Fruit fly (Drosophila melanogaster) whole organism, embryonic: Measurements from ENCODE around the gene CG14613.

Experiments used
- B-H2 ChIP-seq: fragments of 200-800 bp; sonication (Bioruptor generic); optimal IDR thresholded peaks from 2 replicates; lab custom pipeline; 2018; ENCODE audit warnings: missing biosample characterization, mild to moderate bottlenecking, missing genetic modification characterization
- BEAF-32 ChIP-seq: fragments of 200-800 bp; sonication (Bioruptor generic); optimal IDR thresholded peaks from 3 replicates; lab custom pipeline; 2017; ENCODE audit warnings: missing biosample characterization, missing genetic modification characterization, mild to moderate bottlenecking, moderate library complexity, missing genetic modification reagents
- CG10543 ChIP-seq: fragments of 200-800 bp; sonication (Bioruptor generic); optimal IDR thresholded peaks from 3 replicates; lab custom pipeline; 2017; ENCODE audit warnings: missing biosample characterization, mild to moderate bottlenecking, missing genetic modification characterization, moderate library complexity
- CG11456 ChIP-seq: fragments of 200-800 bp; sonication (Bioruptor generic); IDR thresholded peaks from 3 replicates; pipeline ENCODE4 v1.3.6; 2022; ENCODE audit warnings: missing biosample characterization, missing genetic modification characterization
- CG12104 ChIP-seq: fragments of 200-800 bp; sonication (Bioruptor generic); optimal IDR thresholded peaks from 3 replicates; lab custom pipeline; 2016; ENCODE audit warnings: missing biosample characterization, missing genetic modification characterization
- CG1233 ChIP-seq: fragments of 200-800 bp; sonication (Bioruptor generic); optimal IDR thresholded peaks from 4 replicates; lab custom pipeline; 2018; ENCODE audit warnings: missing biosample characterization, mild to moderate bottlenecking, missing genetic modification characterization
- CG12659 ChIP-seq: fragments of 200-800 bp; sonication (Bioruptor generic); optimal IDR thresholded peaks from 3 replicates; lab custom pipeline; 2017; ENCODE audit warnings: mild to moderate bottlenecking, missing biosample characterization, missing genetic modification reagents, missing genetic modification characterization
- CG1647 ChIP-seq: fragments of 200-800 bp; sonication (Bioruptor generic); optimal IDR thresholded peaks from 3 replicates; lab custom pipeline; 2016; ENCODE audit warnings: missing biosample characterization, missing genetic modification characterization
- CG16813 ChIP-seq: fragments of 200-800 bp; sonication (Bioruptor generic); IDR thresholded peaks from 3 replicates; pipeline ENCODE4 v1.3.6; 2022; ENCODE audit warnings: missing biosample characterization, missing genetic modification characterization; ENCODE audit not compliant: partially characterized antibody
- CG30020 ChIP-seq: fragments of 200-800 bp; optimal IDR thresholded peaks from 2 replicates; lab custom pipeline; 2019; ENCODE audit warnings: missing biosample characterization, mild to moderate bottlenecking, missing genetic modification characterization, moderate library complexity
- CG30403 ChIP-seq: fragments of 200-800 bp; sonication (Bioruptor generic); optimal IDR thresholded peaks from 3 replicates; lab custom pipeline; 2016; ENCODE audit warnings: missing biosample characterization, missing genetic modification characterization
- CG34376 ChIP-seq: fragments of 200-800 bp; sonication (Bioruptor generic); optimal IDR thresholded peaks from 2 replicates; lab custom pipeline; 2018; ENCODE audit warnings: missing biosample characterization, mild to moderate bottlenecking, missing genetic modification characterization
- CG4404 ChIP-seq: fragments of 200-800 bp; sonication (Bioruptor generic); IDR thresholded peaks from 2 replicates; pipeline ENCODE4 v1.3.6; 2022; ENCODE audit warnings: missing biosample characterization, missing genetic modification characterization
- CG4820 ChIP-seq: fragments of 200-800 bp; sonication (Bioruptor generic); optimal IDR thresholded peaks from 3 replicates; lab custom pipeline; 2016; ENCODE audit warnings: missing biosample characterization, missing genetic modification characterization
- CG6654 ChIP-seq: fragments of 200-800 bp; sonication (Bioruptor generic); optimal IDR thresholded peaks from 2 replicates; lab custom pipeline; 2017; ENCODE audit warnings: missing biosample characterization, mild to moderate bottlenecking, missing genetic modification characterization
- CG9609 ChIP-seq: fragments of 200-800 bp; sonication (Bioruptor generic); optimal IDR thresholded peaks from 3 replicates; lab custom pipeline; 2016; ENCODE audit warnings: missing biosample characterization, missing genetic modification characterization
- CG9727 ChIP-seq: fragments of 200-800 bp; sonication (Bioruptor generic); optimal IDR thresholded peaks from 3 replicates; lab custom pipeline; 2017; ENCODE audit warnings: missing biosample characterization, mild to moderate bottlenecking, missing genetic modification characterization
- CG9817 ChIP-seq: fragments of 200-800 bp; sonication (Bioruptor generic); optimal IDR thresholded peaks from 2 replicates; lab custom pipeline; 2018; ENCODE audit warnings: missing biosample characterization, mild to moderate bottlenecking, missing genetic modification characterization, moderate library complexity
- CoRest ChIP-seq: fragments of 200-800 bp; sonication (Bioruptor generic); optimal IDR thresholded peaks from 3 replicates; lab custom pipeline; 2018; ENCODE audit warnings: missing biosample characterization, mild to moderate bottlenecking, missing genetic modification characterization, moderate library complexity
- Dip2 ChIP-seq: fragments of 200-800 bp; sonication (Bioruptor generic); IDR thresholded peaks from 2 replicates; pipeline ENCODE4 v1.3.6; 2022; ENCODE audit warnings: missing biosample characterization, missing genetic modification characterization
- E2f1 ChIP-seq: fragments of 200-800 bp; sonication (Bioruptor generic); IDR thresholded peaks from 2 replicates; pipeline ENCODE4 v1.3.6; 2022; ENCODE audit warnings: missing biosample characterization, missing genetic modification characterization
- Fer1 ChIP-seq: fragments of 200-800 bp; sonication (Bioruptor generic); optimal IDR thresholded peaks from 2 replicates; lab custom pipeline; 2017; ENCODE audit warnings: missing biosample characterization, mild to moderate bottlenecking, missing genetic modification characterization
- Fer3 ChIP-seq: fragments of 200-800 bp; sonication (Bioruptor generic); optimal IDR thresholded peaks from 2 replicates; lab custom pipeline; 2018; ENCODE audit warnings: missing biosample characterization, mild to moderate bottlenecking, missing genetic modification characterization, moderate library complexity
- Gsc ChIP-seq: fragments of 200-800 bp; sonication (Bioruptor generic); IDR thresholded peaks from 2 replicates; pipeline ENCODE4 v1.3.6; 2022; ENCODE audit warnings: missing biosample characterization, missing genetic modification characterization
- Gug ChIP-seq: fragments of 200-800 bp; sonication (Bioruptor generic); IDR thresholded peaks from 4 replicates; pipeline ENCODE4 v1.3.6; 2022; ENCODE audit warnings: missing biosample characterization, missing genetic modification characterization
- Hmr ChIP-seq: fragments of 200-800 bp; sonication (Bioruptor generic); optimal IDR thresholded peaks from 3 replicates; lab custom pipeline; 2017; ENCODE audit warnings: mild to moderate bottlenecking, missing biosample characterization, missing genetic modification reagents, missing genetic modification characterization
- Hsf ChIP-seq: fragments of 200-800 bp; sonication (Bioruptor generic); optimal IDR thresholded peaks from 3 replicates; lab custom pipeline; 2016; ENCODE audit warnings: missing biosample characterization, missing genetic modification characterization
- MBD-R2 ChIP-seq: fragments of 200-800 bp; sonication (Bioruptor generic); IDR thresholded peaks from 2 replicates; pipeline ENCODE4 v1.3.6; 2022; ENCODE audit warnings: missing biosample characterization, missing genetic modification characterization
- NFAT ChIP-seq: fragments of 200-800 bp; sonication (Bioruptor generic); IDR thresholded peaks from 2 replicates; pipeline ENCODE4 v1.3.6; 2022; ENCODE audit warnings: missing biosample characterization, missing genetic modification characterization
- NfI ChIP-seq: fragments of 200-800 bp; sonication (Bioruptor generic); optimal IDR thresholded peaks from 3 replicates; lab custom pipeline; 2018; ENCODE audit warnings: missing biosample characterization, mild to moderate bottlenecking, missing genetic modification characterization, moderate library complexity
- Oaz ChIP-seq: fragments of 200-800 bp; sonication (Bioruptor generic); IDR thresholded peaks from 2 replicates; pipeline ENCODE4 v1.3.6; 2022; ENCODE audit warnings: missing biosample characterization, missing genetic modification characterization
- Pdp1 ChIP-seq, 2 experiments: fragments of 200-800 bp; sonication (Bioruptor generic); optimal IDR thresholded peaks; 3 replicates each; lab custom pipeline; 2016; ENCODE audit warnings: missing biosample characterization in 2 of 2, missing genetic modification characterization in 2 of 2, mild to moderate bottlenecking in 1 of 2, moderate library complexity in 1 of 2
- Scr ChIP-seq: fragments of 200-800 bp; sonication (Bioruptor generic); IDR thresholded peaks from 2 replicates; pipeline ENCODE4 v1.3.6; 2022; ENCODE audit warnings: missing biosample characterization, missing genetic modification characterization; ENCODE audit not compliant: partially characterized antibody
- Xbp1 ChIP-seq: fragments of 200-800 bp; sonication (Bioruptor generic); optimal IDR thresholded peaks from 3 replicates; lab custom pipeline; 2016; ENCODE audit warnings: missing biosample characterization, mild to moderate bottlenecking, missing genetic modification characterization
- az2 ChIP-seq: fragments of 200-800 bp; sonication (Bioruptor generic); optimal IDR thresholded peaks from 3 replicates; lab custom pipeline; 2016; ENCODE audit warnings: missing biosample characterization, missing genetic modification characterization
- bab2 ChIP-seq: fragments of 200-800 bp; sonication (Bioruptor generic); optimal IDR thresholded peaks from 2 replicates; lab custom pipeline; 2016; ENCODE audit warnings: missing biosample characterization, missing genetic modification characterization
- ems ChIP-seq: fragments of 200-800 bp; sonication (Bioruptor generic); optimal IDR thresholded peaks from 3 replicates; lab custom pipeline; 2016; ENCODE audit warnings: missing biosample characterization, missing genetic modification characterization
- grau ChIP-seq: fragments of 200-800 bp; optimal IDR thresholded peaks from 3 replicates; lab custom pipeline; 2019; ENCODE audit warnings: missing biosample characterization, mild to moderate bottlenecking, missing genetic modification characterization, moderate library complexity
- gro ChIP-seq: fragments of 200-800 bp; sonication (Bioruptor generic); optimal IDR thresholded peaks from 2 replicates; lab custom pipeline; 2016; ENCODE audit warnings: missing biosample characterization, missing genetic modification characterization
- inv ChIP-seq: fragments of 200-800 bp; sonication (Bioruptor generic); IDR thresholded peaks from 2 replicates; pipeline ENCODE4 v1.3.6; 2022; ENCODE audit warnings: missing biosample characterization, missing genetic modification characterization; ENCODE audit not compliant: partially characterized antibody
- mam ChIP-seq: fragments of 200-800 bp; sonication (Bioruptor generic); optimal IDR thresholded peaks from 3 replicates; lab custom pipeline; 2016; ENCODE audit warnings: missing biosample characterization, missing genetic modification characterization
- nau ChIP-seq: fragments of 200-800 bp; sonication (Bioruptor generic); optimal IDR thresholded peaks from 3 replicates; lab custom pipeline; 2017; ENCODE audit warnings: missing biosample characterization, mild to moderate bottlenecking, missing genetic modification characterization, missing genetic modification reagents
- pan ChIP-seq, 4 experiments: fragments of >200 bp in 3 of 4; fragments of 200-800 bp in 1 of 4; sonication (Bioruptor generic) in 1 of 4; optimal IDR thresholded peaks in 3 of 4; IDR thresholded peaks in 1 of 4; 2 replicates each; pipeline versions ENCODE4 v1.3.6 to Lab custom; 2017 to 2022; ENCODE audit warnings: missing biosample characterization in 2 of 4, missing genetic modification characterization in 2 of 4, mixed read lengths in 1 of 4
- row ChIP-seq: fragments of 200-800 bp; sonication (Bioruptor generic); IDR thresholded peaks from 3 replicates; pipeline ENCODE4 v1.3.6; 2022; ENCODE audit warnings: missing biosample characterization, missing genetic modification characterization
- sens ChIP-seq: fragments of 200-800 bp; sonication (Bioruptor generic); peaks from one replicate; lab custom pipeline; 2016; ENCODE audit warnings: missing biosample characterization, missing genetic modification characterization
- sisA ChIP-seq: fragments of 200-800 bp; sonication (Bioruptor generic); IDR thresholded peaks from 2 replicates; pipeline ENCODE4 v1.3.6; 2022; ENCODE audit warnings: missing biosample characterization, missing genetic modification characterization
- slbo ChIP-seq: fragments of 200-800 bp; sonication (Bioruptor generic); IDR thresholded peaks from 2 replicates; pipeline ENCODE4 v1.3.6; 2022; ENCODE audit warnings: missing biosample characterization, missing genetic modification characterization
- sob ChIP-seq: fragments of 200-800 bp; sonication (Bioruptor generic); IDR thresholded peaks from 2 replicates; pipeline ENCODE4 v1.3.6; 2022; ENCODE audit warnings: missing biosample characterization, missing genetic modification characterization
- sug ChIP-seq: fragments of 200-800 bp; optimal IDR thresholded peaks from 2 replicates; lab custom pipeline; 2019; ENCODE audit warnings: missing biosample characterization, mild to moderate bottlenecking, missing genetic modification characterization, moderate library complexity

The CG14613 gene

dm6 chrX:22449191-22449787, 22.5 kb downstream of the CG14613 start, which contains the start of the genes CG14615 and tilB (continued):
- TF ChIP-seq Scr (no peak), NFAT (GFP tag; lab: Robert Waterston, UW) (peak; percentile 32; the same call in 1 of the 2 replicates), bab2 (GFP tag; lab: Kevin White, UChicago) (peak; percentile 16), NfI (GFP tag; lab: Kevin White, UChicago) (peak; percentile 42), CG34376 (peak; percentile 62), az2 (GFP tag; lab: Kevin White, UChicago) (peak; percentile 3), CG1233 (GFP tag; lab: Kevin White, UChicago) (peak; percentile 23), ems (GFP tag; lab: Kevin White, UChicago) (peak; percentile 25), inv (GFP tag; lab: Robert Waterston, UW) (peak; percentile 10; the same call in 1 of the 2 replicates), Pdp1 (GFP tag; optimal IDR thresholded peaks at IDR 0.05; lab: Kevin White, UChicago) (peak in 1 of 2 experiments; percentile 21), CG1647 (peak; percentile 39), CG10543 (GFP tag; lab: Kevin White, UChicago) (peak; percentile 52), grau (peak; percentile 47), pan (optimal IDR thresholded peaks at IDR 0.05; lab: Kevin White, UChicago) (no peak), pan (GFP tag; optimal IDR thresholded peaks at IDR 0.05 in 1 of 2, IDR thresholded peaks at IDR 0.05 in 1 of 2) (peak in 1 of 2 experiments; percentile 16), CG9817 (tag; lab: Kevin White, UChicago) (peak; percentile 8), BEAF-32 (GFP tag; lab: Kevin White, UChicago) (peak; percentile 25), CG6654 (GFP tag; lab: Kevin White, UChicago) (no peak), CG9727 (peak; percentile 11), Gsc (no peak), sob (GFP tag; lab: Robert Waterston, UW) (peak; percentile 46; the same call in 1 of the 2 replicates), CG12659 (GFP tag; lab: Kevin White, UChicago) (peak; percentile 16), nau (GFP tag; lab: Kevin White, UChicago) (no peak), Oaz (0 out of 2 replicates have a peak, but pooled peaks have one; percentile 40), E2f1 (0 out of 2 replicates have a peak, but pooled peaks have one; percentile 19), CG16813 (GFP tag; lab: Robert Waterston, UW) (peak; percentile 43; the same call in 1 of the 3 replicates), mam (GFP tag; lab: Kevin White, UChicago) (peak; percentile 43), Xbp1 (GFP tag; lab: Kevin White, UChicago) (peak; percentile 3), CG12104 (GFP tag; lab: Kevin White, UChicago) (peak; percentile 4), CG11456 (GFP tag; lab: Robert Waterston, UW) (0 out of 3 replicates have a peak, but pooled peaks have one; percentile 15), sug (peak; percentile 49), CoRest (peak; percentile 3), Fer3 (tag; lab: Kevin White, UChicago) (peak; percentile 55), CG9609 (no peak), gro (GFP tag; lab: Kevin White, UChicago) (peak; percentile 10), Hmr (no peak), CG30403 (GFP tag; lab: Kevin White, UChicago) (peak; percentile 41), B-H2 (GFP tag; lab: Kevin White, UChicago) (peak; percentile 41), CG4404 (GFP tag; lab: Robert Waterston, UW) (0 out of 2 replicates have a peak, but pooled peaks have one; percentile 34), CG30020 (tag; lab: Kevin White, UChicago) (peak; percentile 4), Fer1 (GFP tag; lab: Kevin White, UChicago) (peak; percentile 8), slbo (peak; percentile 69), Hsf (GFP tag; lab: Kevin White, UChicago) (peak; percentile 24), Dip2 (GFP tag; lab: Robert Waterston, UW) (no peak), sisA (no peak), CG4820 (GFP tag; lab: Kevin White, UChicago) (no peak), sens (GFP tag; lab: Kevin White, UChicago) (peak; percentile 75), row (GFP tag; lab: Robert Waterston, UW) (peak; percentile 80), MBD-R2 (GFP tag; lab: Robert Waterston, UW) (peak; percentile 29; the same call in 1 of the 2 replicates), Gug (peak; percentile 42; the same call in 2 of the 4 replicates)
